Worm (Caenorhabditis elegans) whole organism, L4 larva: ENCODE measurements around the gene T19C3.6.

Source experiments
- T20F7.1 ChIP-seq: fragments of 200-800 bp; sonication (Bioruptor generic); optimal IDR thresholded peaks from 2 replicates; lab custom pipeline; 2018; ENCODE audit warnings: mild to moderate bottlenecking, missing genetic modification characterization, missing compliant biosample characterization
- Y75B8A.6 ChIP-seq: fragments of 200-800 bp; sonication (Bioruptor generic); IDR thresholded peaks from 2 replicates; pipeline ENCODE4 v1.3.6; 2022; ENCODE audit warnings: missing genetic modification reagents, missing genetic modification characterization, missing compliant biosample characterization
- ZK546.5 ChIP-seq, 2 experiments: sonication (generic microtip); optimal IDR thresholded peaks; 2 replicates each; lab custom pipeline; 2017; ENCODE audit warnings: missing biosample characterization in 2 of 2, missing genetic modification characterization in 2 of 2
- aha-1 ChIP-seq: fragments of 150-350 bp; peaks from one replicate; lab custom pipeline; 2014; ENCODE audit warnings: missing biosample characterization, missing genetic modification characterization
- ama-1 ChIP-seq: fragments of 150-350 bp; optimal IDR thresholded peaks from 2 replicates; lab custom pipeline; 2014; ENCODE audit warnings: inconsistent platforms, mixed read lengths
- ctbp-1 ChIP-seq: fragments of 200-800 bp; sonication (Bioruptor generic); IDR thresholded peaks from 2 replicates; pipeline ENCODE4 v1.3.6; 2022; ENCODE audit warnings: missing genetic modification reagents, missing genetic modification characterization, missing compliant biosample characterization
- dpl-1 ChIP-seq: fragments of 150-350 bp; optimal IDR thresholded peaks from 2 replicates; lab custom pipeline; 2014; ENCODE audit warnings: missing biosample characterization, missing genetic modification reagents, missing genetic modification characterization
- egl-43 ChIP-seq: fragments of 200-800 bp; sonication (Bioruptor generic); IDR thresholded peaks from 2 replicates; pipeline ENCODE4 v1.3.6; 2022; ENCODE audit warnings: missing genetic modification reagents, missing genetic modification characterization, missing compliant biosample characterization
- spr-3 ChIP-seq: fragments of 200-800 bp; sonication (Bioruptor generic); optimal IDR thresholded peaks from 2 replicates; lab custom pipeline; 2018; ENCODE audit warnings: mild to moderate bottlenecking, missing genetic modification characterization, missing compliant biosample characterization
- tag-97 ChIP-seq: fragments of 200-800 bp; sonication (Bioruptor generic); IDR thresholded peaks from 2 replicates; pipeline ENCODE4 v1.3.6; 2022; ENCODE audit warnings: missing genetic modification characterization, missing compliant biosample characterization
- unc-62 ChIP-seq, 3 experiments: fragments of 150-350 bp in 1 of 3; sonication (generic microtip); optimal IDR thresholded peaks in 2 of 3; peaks in 1 of 3; 1 replicate in 1 of 3; 2 replicates in 2 of 3; lab custom pipeline; 2014 to 2017; ENCODE audit warnings: missing biosample characterization in 3 of 3, missing genetic modification characterization in 3 of 3, missing genetic modification reagents in 3 of 3, missing genotype in 1 of 3
- ztf-11 ChIP-seq: fragments of 150-350 bp; optimal IDR thresholded peaks from 2 replicates; lab custom pipeline; 2014; ENCODE audit warnings: missing biosample characterization, missing genetic modification characterization

ce11 chrIII:646454-646853, 15.1 kb upstream of the T19C3.6 start, which contains the start of gene orai-1:
- no peak for TF ChIP-seq ztf-11 (tag; lab: Kevin White, UChicago)
- no peak for TF ChIP-seq ZK546.5 (tag; optimal IDR thresholded peaks at IDR 0.05; lab: Kevin White, UChicago)
- TF ChIP-seq tag-97 (GFP tag; lab: Robert Waterston, UW) = no peak
- TF ChIP-seq T20F7.1 (GFP tag; lab: Kevin White, UChicago) = no peak
- no peak for TF ChIP-seq dpl-1 (GFP tag; lab: Kevin White, UChicago)
- TF ChIP-seq ctbp-1 = no peak
- TF ChIP-seq egl-43 (GFP tag; lab: Robert Waterston, UW) = no peak
- TF ChIP-seq unc-62 (GFP tag; optimal IDR thresholded peaks at IDR 0.05 in 1 of 2; lab: Kevin White, UChicago) = peak in 1 of 2 experiments; percentile 23
- TF ChIP-seq unc-62 (tag; optimal IDR thresholded peaks at IDR 0.05; lab: Kevin White, UChicago) = no peak
- no peak for TF ChIP-seq ama-1 (lab: Kevin White, UChicago)
- TF ChIP-seq aha-1 (tag; lab: Kevin White, UChicago) = no peak
- TF ChIP-seq spr-3 (GFP tag; lab: Kevin White, UChicago) = no peak
- no peak for TF ChIP-seq Y75B8A.6 (GFP tag; lab: Robert Waterston, UW)
